Worm (Caenorhabditis elegans) whole organism, L3 larva: ENCODE measurements around the gene plc-2.

Source experiments
- aly-2 ChIP-seq: fragments of 150-350 bp; optimal IDR thresholded peaks from 2 replicates; lab custom pipeline; 2014; ENCODE audit warnings: missing biosample characterization, missing genetic modification characterization
- fkh-10 ChIP-seq: sonication (generic microtip); optimal IDR thresholded peaks from 2 replicates; lab custom pipeline; 2017; ENCODE audit warnings: missing biosample characterization, missing genetic modification reagents, missing genetic modification characterization
- fos-1 ChIP-seq: fragments of 150-350 bp; optimal IDR thresholded peaks from 2 replicates; lab custom pipeline; 2014; ENCODE audit warnings: missing biosample characterization, missing genetic modification characterization
- hmg-11 ChIP-seq: sonication (generic microtip); optimal IDR thresholded peaks from 2 replicates; lab custom pipeline; 2016; ENCODE audit warnings: missing genetic modification characterization, missing compliant biosample characterization
- mdl-1 ChIP-seq: fragments of 150-350 bp; optimal IDR thresholded peaks from 2 replicates; lab custom pipeline; 2014; ENCODE audit warnings: missing biosample characterization, missing genetic modification characterization
- nhr-12 ChIP-seq: fragments of 150-350 bp; optimal IDR thresholded peaks from 2 replicates; lab custom pipeline; 2014; ENCODE audit warnings: missing biosample characterization, missing genetic modification characterization
- nhr-237 ChIP-seq: fragments of 150-350 bp; optimal IDR thresholded peaks from 2 replicates; lab custom pipeline; 2014; ENCODE audit warnings: missing biosample characterization, missing genetic modification characterization
- skn-1 ChIP-seq: fragments of 150-350 bp; optimal IDR thresholded peaks from 2 replicates; lab custom pipeline; 2014; ENCODE audit warnings: missing biosample characterization, missing genetic modification characterization
- snpc-4 ChIP-seq: fragments of 150-350 bp; optimal IDR thresholded peaks from 2 replicates; lab custom pipeline; 2014; ENCODE audit warnings: missing biosample characterization, missing genetic modification characterization
- unc-62 ChIP-seq: fragments of 150-350 bp; sonication (generic microtip); optimal IDR thresholded peaks from 4 replicates; lab custom pipeline; 2014; ENCODE audit warnings: missing biosample characterization, missing genetic modification reagents, missing genetic modification characterization
- ztf-11 ChIP-seq: fragments of 150-350 bp; optimal IDR thresholded peaks from 2 replicates; lab custom pipeline; 2014; ENCODE audit warnings: missing biosample characterization, missing genetic modification characterization

DNA sequence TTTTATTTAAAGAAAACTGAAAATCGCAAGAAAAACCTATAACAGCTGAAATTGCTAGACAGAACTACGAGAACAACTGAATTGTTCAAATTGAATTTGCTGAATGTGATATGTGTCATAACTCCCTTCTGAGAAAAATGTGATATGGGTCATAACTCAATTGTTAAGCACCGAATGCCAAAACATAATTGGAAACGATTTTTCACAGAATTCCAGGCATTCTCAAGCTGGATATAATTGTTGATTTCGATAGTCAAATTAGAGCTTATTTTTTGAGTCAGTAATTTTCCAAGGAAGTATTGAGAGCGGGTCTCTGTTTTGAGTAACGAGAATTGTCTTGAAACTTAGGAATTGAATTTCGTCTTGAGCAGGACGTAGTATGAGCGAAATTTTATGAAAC is 10.5 kb upstream of the plc-2 start:
- TF ChIP-seq unc-62, result no peak
- no peak for TF ChIP-seq fos-1 (tag; lab: Kevin White, UChicago)
- no peak for TF ChIP-seq snpc-4 (tag; lab: Kevin White, UChicago)
- TF ChIP-seq aly-2 (tag; lab: Kevin White, UChicago), result no peak
- no peak for TF ChIP-seq fkh-10 (GFP tag; lab: Kevin White, UChicago)
- TF ChIP-seq hmg-11, result no peak
- TF ChIP-seq ztf-11 (tag; lab: Kevin White, UChicago), result no peak
- no peak for TF ChIP-seq skn-1 (tag; lab: Kevin White, UChicago)
- TF ChIP-seq mdl-1, result no peak
- TF ChIP-seq nhr-12 (tag; lab: Kevin White, UChicago), result no peak
- no peak for TF ChIP-seq nhr-237 (tag; lab: Kevin White, UChicago)
